Worm (Caenorhabditis elegans): Measurements from ENCODE around the gene sqrd-1.
A peak's percentile ranks its signal among the peaks of the same experiment; 100 is the strongest.

The sqrd-1 gene

DNA sequence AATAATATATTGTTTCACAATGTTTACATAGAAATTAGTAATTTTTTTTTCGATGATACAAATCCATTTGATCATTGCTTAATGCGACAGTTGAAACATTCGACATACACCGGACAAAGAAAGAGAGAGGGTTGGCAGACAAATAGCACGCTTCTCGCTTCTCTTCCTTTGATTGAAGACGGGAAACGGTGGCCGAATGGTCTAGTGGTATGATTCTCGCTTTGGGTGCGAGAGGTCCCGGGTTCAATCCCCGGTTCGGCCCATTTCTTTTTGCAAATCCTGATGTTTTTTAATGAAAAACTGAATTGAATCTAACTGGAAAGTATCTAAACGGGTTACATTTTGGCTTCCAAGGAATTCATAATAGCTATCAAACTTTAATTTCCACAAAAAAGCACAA is 5.2 kb downstream of the sqrd-1 start (continued):
- TF ChIP-seq ets-4 (GFP tag; optimal IDR thresholded peaks at IDR 0.05) (no peak), F37B4.10 (GFP tag; IDR thresholded peaks at IDR 0.05) (no peak), nhr-179 (tag; optimal IDR thresholded peaks at IDR 0.05) (no peak), F22D6.2 (tag; optimal IDR thresholded peaks at IDR 0.05) (no peak), akir-1 (GFP tag; optimal IDR thresholded peaks at IDR 0.05) (no peak), attf-6 (GFP tag; IDR thresholded peaks at IDR 0.05) (peak; percentile 100), unc-130 (GFP tag; optimal IDR thresholded peaks at IDR 0.05) (no peak), lsl-1 (GFP tag; optimal IDR thresholded peaks at IDR 0.05) (peak; percentile 49), rec-8 (tag; optimal IDR thresholded peaks at IDR 0.05) (peak; percentile 37 to 61), lin-54 (GFP tag; optimal IDR thresholded peaks at IDR 0.05) (peak; percentile 67), Y53F4B.3 (GFP tag; IDR thresholded peaks at IDR 0.05) (0 out of 2 replicates have a peak, but pooled peaks have one; percentile 16), dpff-1 (tag; optimal IDR thresholded peaks at IDR 0.05) (no peak), madf-8 (GFP tag; conservative IDR thresholded peaks at IDR 0.05) (no peak), ama-1 (optimal IDR thresholded peaks at IDR 0.05) (no peak), ama-1 (GFP tag; optimal IDR thresholded peaks at IDR 0.05) (peak; percentile 33 to 86), F57C9.4 (tag; optimal IDR thresholded peaks at IDR 0.05) (no peak), nfya-1 (tag; optimal IDR thresholded peaks at IDR 0.05; ENCODE audit: borderline replicate concordance, insufficient read depth) (no peak), nhr-80 (tag; optimal IDR thresholded peaks at IDR 0.05) (peak; percentile 4), D2030.7 (GFP tag; IDR thresholded peaks at IDR 0.05) (peak; percentile 76), B0261.1 (tag; optimal IDR thresholded peaks at IDR 0.05) (peak; percentile 85), egl-44 (GFP tag; IDR thresholded peaks at IDR 0.05) (peak; percentile 67; the same call in 1 of the 2 replicates), snpc-1.3 (tag; optimal IDR thresholded peaks at IDR 0.05; ENCODE audit: insufficient read depth) (peak; percentile 88), ztf-28 (GFP tag; IDR thresholded peaks at IDR 0.05) (0 out of 2 replicates have a peak, but pooled peaks have one; percentile 61), zim-3 (tag; optimal IDR thresholded peaks at IDR 0.05) (peak; percentile 4), mcd-1 (GFP tag; IDR thresholded peaks at IDR 0.05) (no peak; the same call in none of the 2 replicates), somi-1 (GFP tag; optimal IDR thresholded peaks at IDR 0.05) (peak; percentile 16), F23B12.7 (tag; optimal IDR thresholded peaks at IDR 0.05; ENCODE audit: insufficient read depth) (peak; percentile 78), efl-1 (GFP tag; optimal IDR thresholded peaks at IDR 0.05) (no peak), hrde-1 (tag; optimal IDR thresholded peaks at IDR 0.05; ENCODE audit: borderline replicate concordance) (no peak), mes-4 (tag; optimal IDR thresholded peaks at IDR 0.05) (peak; percentile 45), aptf-2 (GFP tag; conservative IDR thresholded peaks at IDR 0.05) (no peak), ekl-4 (GFP tag; IDR thresholded peaks at IDR 0.05) (peak; percentile 74), let-607 (tag; optimal IDR thresholded peaks at IDR 0.05) (no peak), egrh-3 (GFP tag; IDR thresholded peaks at IDR 0.05) (0 out of 2 replicates have a peak, but pooled peaks have one; percentile 37), F33H1.4 (GFP tag; IDR thresholded peaks at IDR 0.05) (peak; percentile 58), C06A6.2 (GFP tag; conservative IDR thresholded peaks at IDR 0.05) (0 out of 2 replicates have a peak, but pooled peaks have one; percentile 28), atf-7 (tag; optimal IDR thresholded peaks at IDR 0.05) (peak; percentile 34), ceh-91 (GFP tag; IDR thresholded peaks at IDR 0.05) (peak; percentile 20; the same call in 1 of the 2 replicates), aptf-3 (GFP tag; IDR thresholded peaks at IDR 0.05) (0 out of 2 replicates have a peak, but pooled peaks have one; percentile 55), F55B11.4 (tag; optimal IDR thresholded peaks at IDR 0.05; ENCODE audit: borderline replicate concordance, insufficient read depth) (no peak), F52B5.7 (tag; optimal IDR thresholded peaks at IDR 0.05) (peak; percentile 44), F39B2.1 (GFP tag; IDR thresholded peaks at IDR 0.05) (no peak), Y56A3A.18 (GFP tag; IDR thresholded peaks at IDR 0.05) (peak; percentile 69; the same call in 1 of the 2 replicates)

Measured in whole organism, young adult.